Worm (Caenorhabditis elegans) whole organism, L4 larva: Measurements from ENCODE around the gene cutl-12.
A peak's percentile ranks its signal among the peaks of the same experiment; 100 is the strongest.

Source experiments
- T20F7.1 ChIP-seq: fragments of 200-800 bp; sonication (Bioruptor generic); optimal IDR thresholded peaks from 2 replicates; lab custom pipeline; 2018; ENCODE audit warnings: mild to moderate bottlenecking, missing genetic modification characterization, missing compliant biosample characterization
- Y48G9A.11 ChIP-seq: fragments of 200-800 bp; sonication (Bioruptor generic); IDR thresholded peaks from 2 replicates; pipeline ENCODE4 v1.3.6; 2022; ENCODE audit warnings: missing genetic modification reagents, missing genetic modification characterization, missing compliant biosample characterization
- Y5F2A.4 ChIP-seq: fragments of 200-800 bp; sonication (Bioruptor generic); optimal IDR thresholded peaks from 2 replicates; lab custom pipeline; 2018; ENCODE audit warnings: mild to moderate bottlenecking, missing genetic modification characterization, missing compliant biosample characterization
- ZK337.2 ChIP-seq: fragments of 200-800 bp; sonication (Bioruptor generic); IDR thresholded peaks from 2 replicates; pipeline ENCODE4 v1.3.6; 2022; ENCODE audit warnings: missing genetic modification reagents, missing genetic modification characterization, missing compliant biosample characterization
- aha-1 ChIP-seq: fragments of 150-350 bp; peaks from one replicate; lab custom pipeline; 2014; ENCODE audit warnings: missing biosample characterization, missing genetic modification characterization
- ama-1 ChIP-seq: fragments of 150-350 bp; optimal IDR thresholded peaks from 2 replicates; lab custom pipeline; 2014; ENCODE audit warnings: inconsistent platforms, mixed read lengths
- ceh-32 ChIP-seq: sonication (generic microtip); optimal IDR thresholded peaks from 2 replicates; lab custom pipeline; 2016; ENCODE audit warnings: mild to moderate bottlenecking, missing genetic modification characterization, missing compliant biosample characterization; ENCODE audit not compliant: poor library complexity
- ceh-62 ChIP-seq: sonication (generic microtip); optimal IDR thresholded peaks from 2 replicates; lab custom pipeline; 2017; ENCODE audit warnings: missing biosample characterization, missing genetic modification characterization
- cey-2 ChIP-seq: sonication (generic microtip); optimal IDR thresholded peaks from 3 replicates; lab custom pipeline; 2017; ENCODE audit warnings: missing genetic modification characterization, mild to moderate bottlenecking, missing compliant biosample characterization, antibody characterized with exemption, borderline replicate concordance; ENCODE audit not compliant: insufficient read depth
- daf-16 ChIP-seq, 3 experiments: sonication (generic microtip); optimal IDR thresholded peaks; 2 replicates each; lab custom pipeline; 2016 to 2017; ENCODE audit warnings: missing genetic modification characterization in 3 of 3, missing genetic modification reagents in 3 of 3, mild to moderate bottlenecking in 2 of 3, missing compliant biosample characterization in 2 of 3, missing biosample characterization in 1 of 3, moderate library complexity in 1 of 3
- daf-8 ChIP-seq: fragments of 200-800 bp; sonication (Bioruptor generic); IDR thresholded peaks from 2 replicates; pipeline ENCODE4 v1.3.6; 2022; ENCODE audit warnings: missing genetic modification characterization, missing compliant biosample characterization
- dmd-8 ChIP-seq: fragments of 200-800 bp; sonication (Bioruptor generic); IDR thresholded peaks from 2 replicates; pipeline ENCODE4 v1.3.6; 2022; ENCODE audit warnings: missing genetic modification characterization, missing compliant biosample characterization
- dpl-1 ChIP-seq: fragments of 150-350 bp; optimal IDR thresholded peaks from 2 replicates; lab custom pipeline; 2014; ENCODE audit warnings: missing biosample characterization, missing genetic modification reagents, missing genetic modification characterization
- dve-1 ChIP-seq: sonication (generic microtip); optimal IDR thresholded peaks from 2 replicates; lab custom pipeline; 2017; ENCODE audit warnings: antibody characterized with exemption, mild to moderate bottlenecking, missing genetic modification characterization, missing compliant biosample characterization; ENCODE audit not compliant: insufficient read depth
- egl-43 ChIP-seq: fragments of 200-800 bp; sonication (Bioruptor generic); IDR thresholded peaks from 2 replicates; pipeline ENCODE4 v1.3.6; 2022; ENCODE audit warnings: missing genetic modification reagents, missing genetic modification characterization, missing compliant biosample characterization
- fkh-10 ChIP-seq: fragments of 150-350 bp; optimal IDR thresholded peaks from 2 replicates; lab custom pipeline; 2014; ENCODE audit warnings: missing biosample characterization, missing genetic modification reagents, missing genetic modification characterization
- hif-1 ChIP-seq, 2 experiments: sonication (generic microtip); optimal IDR thresholded peaks; 2 replicates each; lab custom pipeline; 2016 to 2017; ENCODE audit warnings: missing compliant biosample characterization in 2 of 2, missing genetic modification characterization in 2 of 2, missing genetic modification reagents in 2 of 2, missing genotype in 2 of 2, mild to moderate bottlenecking in 1 of 2
- hmg-1.1 ChIP-seq: fragments of 200-800 bp; sonication (Bioruptor generic); IDR thresholded peaks from 2 replicates; pipeline ENCODE4 v1.3.6; 2022; ENCODE audit warnings: missing genetic modification reagents, missing genetic modification characterization, missing compliant biosample characterization
- jun-1 ChIP-seq: fragments of 150-350 bp; optimal IDR thresholded peaks from 2 replicates; lab custom pipeline; 2014; ENCODE audit warnings: missing biosample characterization, missing genetic modification reagents, missing genetic modification characterization
- lin-15B ChIP-seq: fragments of 150-350 bp; sonication (generic microtip); optimal IDR thresholded peaks from 3 replicates; lab custom pipeline; 2014; ENCODE audit warnings: missing biosample characterization, missing genetic modification characterization
- lin-29 ChIP-seq: fragments of 200-800 bp; sonication (Bioruptor generic); IDR thresholded peaks from 2 replicates; pipeline ENCODE4 v1.3.6; 2022; ENCODE audit warnings: missing genetic modification reagents, missing genetic modification characterization, missing compliant biosample characterization
- lin-38 ChIP-seq: fragments of 200-800 bp; sonication (Bioruptor generic); IDR thresholded peaks from 2 replicates; pipeline ENCODE4 v1.3.6; 2022; ENCODE audit warnings: missing genetic modification reagents, missing genetic modification characterization, missing compliant biosample characterization
- mdl-1 ChIP-seq, 2 experiments: fragments of 150-350 bp in 1 of 2; sonication (generic microtip) in 1 of 2; optimal IDR thresholded peaks; 2 replicates each; lab custom pipeline; 2014 to 2017; ENCODE audit warnings: missing biosample characterization in 2 of 2, missing genetic modification characterization in 2 of 2
- mes-2 ChIP-seq: sonication (generic microtip); optimal IDR thresholded peaks from 2 replicates; lab custom pipeline; 2016; ENCODE audit warnings: missing genotype, mild to moderate bottlenecking, missing genetic modification characterization, missing compliant biosample characterization; ENCODE audit not compliant: poor library complexity, severe bottlenecking
- mxl-3 ChIP-seq: fragments of 200-800 bp; sonication (Bioruptor generic); optimal IDR thresholded peaks from 2 replicates; lab custom pipeline; 2018; ENCODE audit warnings: mild to moderate bottlenecking, missing genetic modification characterization, missing compliant biosample characterization
- nhr-42 ChIP-seq: fragments of 200-800 bp; sonication (Bioruptor generic); IDR thresholded peaks from 2 replicates; pipeline ENCODE4 v1.3.6; 2022; ENCODE audit warnings: missing genetic modification characterization, missing compliant biosample characterization
- nhr-48 ChIP-seq: sonication (generic microtip); optimal IDR thresholded peaks from 2 replicates; lab custom pipeline; 2016; ENCODE audit warnings: mild to moderate bottlenecking, missing genetic modification characterization, missing compliant biosample characterization
- nhr-76 ChIP-seq: fragments of 150-350 bp; optimal IDR thresholded peaks from 2 replicates; lab custom pipeline; 2014; ENCODE audit warnings: missing biosample characterization, missing genetic modification characterization
- nhr-77 ChIP-seq: fragments of 150-350 bp; optimal IDR thresholded peaks from 2 replicates; lab custom pipeline; 2014; ENCODE audit warnings: missing biosample characterization, missing genetic modification characterization
- pha-4 ChIP-seq, 2 experiments: fragments of 150-350 bp in 1 of 2; fragments of 200-800 bp in 1 of 2; sonication (Bioruptor generic) in 1 of 2; IDR thresholded peaks in 1 of 2; optimal IDR thresholded peaks in 1 of 2; 2 replicates each; pipeline versions ENCODE4 v1.3.6 to Lab custom; 2014 to 2022; ENCODE audit warnings: missing genetic modification characterization in 2 of 2, missing genetic modification reagents in 2 of 2, missing biosample characterization in 1 of 2, missing compliant biosample characterization in 1 of 2
- rbr-2 ChIP-seq: sonication (generic microtip); optimal IDR thresholded peaks from 2 replicates; lab custom pipeline; 2016; ENCODE audit warnings: missing genotype, missing genetic modification characterization, missing compliant biosample characterization
- saeg-2 ChIP-seq: fragments of 200-800 bp; sonication (Bioruptor generic); IDR thresholded peaks from 2 replicates; pipeline ENCODE4 v1.3.6; 2022; ENCODE audit warnings: missing genetic modification reagents, missing genetic modification characterization, missing compliant biosample characterization
- sdz-12 ChIP-seq: fragments of 200-800 bp; sonication (Bioruptor generic); optimal IDR thresholded peaks from 2 replicates; lab custom pipeline; 2018; ENCODE audit warnings: mild to moderate bottlenecking, missing genetic modification characterization, missing compliant biosample characterization
- snpc-1.2 ChIP-seq: fragments of 200-800 bp; sonication (Bioruptor generic); IDR thresholded peaks from 2 replicates; pipeline ENCODE4 v1.3.6; 2022; ENCODE audit warnings: missing genetic modification reagents, missing genetic modification characterization, missing compliant biosample characterization
- tag-97 ChIP-seq: fragments of 200-800 bp; sonication (Bioruptor generic); IDR thresholded peaks from 2 replicates; pipeline ENCODE4 v1.3.6; 2022; ENCODE audit warnings: missing genetic modification characterization, missing compliant biosample characterization
- unc-62 ChIP-seq, 3 experiments: fragments of 150-350 bp in 1 of 3; sonication (generic microtip); optimal IDR thresholded peaks in 2 of 3; peaks in 1 of 3; 1 replicate in 1 of 3; 2 replicates in 2 of 3; lab custom pipeline; 2014 to 2017; ENCODE audit warnings: missing biosample characterization in 3 of 3, missing genetic modification characterization in 3 of 3, missing genetic modification reagents in 3 of 3, missing genotype in 1 of 3
- zfp-2 ChIP-seq: sonication (generic microtip); optimal IDR thresholded peaks from 2 replicates; lab custom pipeline; 2016; ENCODE audit warnings: mild to moderate bottlenecking, missing genetic modification characterization, missing compliant biosample characterization

cutl-12 gene

DNA sequence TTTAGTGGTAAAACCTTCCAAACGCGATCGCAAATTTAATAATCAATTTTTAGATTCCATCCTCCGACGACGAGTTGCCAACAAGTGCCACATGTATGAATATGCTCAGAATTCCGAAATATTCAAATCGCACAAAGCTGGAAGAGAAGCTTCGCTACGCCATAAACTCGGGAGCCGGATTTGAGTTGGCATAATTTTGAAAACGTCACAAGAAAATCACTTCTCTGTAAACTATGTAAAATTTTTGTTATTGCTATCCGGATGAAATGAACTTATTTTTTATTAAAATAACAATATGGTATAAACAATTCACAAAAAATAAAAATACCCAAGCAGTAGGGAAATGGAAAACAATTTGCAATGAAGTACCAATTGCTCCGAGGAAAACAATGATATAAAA, 34.6 kb upstream of the cutl-12 start (continued):
- TF ChIP-seq hif-1 (tag; optimal IDR thresholded peaks at IDR 0.05; lab: Kevin White, UChicago): no peak

DNA sequence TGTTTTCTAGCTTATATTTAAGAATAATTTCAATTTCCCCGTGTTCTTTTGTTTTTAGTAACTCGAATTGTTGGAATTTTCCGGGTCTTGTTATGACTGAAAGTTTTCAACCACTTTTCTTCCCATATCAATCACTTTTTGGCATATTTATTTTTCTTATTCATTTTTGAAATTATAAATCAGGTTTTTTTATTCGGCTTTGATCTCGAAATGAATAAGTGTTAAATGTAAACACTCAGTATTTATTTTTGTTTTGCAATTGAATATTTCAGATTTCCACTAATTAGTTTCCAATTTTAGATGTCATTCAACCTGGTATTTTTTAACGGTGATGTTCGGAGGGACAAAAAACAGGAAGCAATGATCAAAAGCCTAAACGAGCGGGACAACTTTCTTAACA, 30.2 kb upstream of the cutl-12 start, which contains the start of gene etc-1:
Gene etc-1 (plus strand): TSS at position 301 of the 400 bp plus-strand sequence.
- TF ChIP-seq unc-62 (GFP tag; optimal IDR thresholded peaks at IDR 0.05 in 1 of 2; lab: Kevin White, UChicago) (peak in 1 of 2 experiments; percentile 34), unc-62 (tag; optimal IDR thresholded peaks at IDR 0.05; lab: Kevin White, UChicago) (no peak), ama-1 (lab: Kevin White, UChicago) (peak; percentile 11), tag-97 (GFP tag; lab: Robert Waterston, UW) (no peak)

DNA sequence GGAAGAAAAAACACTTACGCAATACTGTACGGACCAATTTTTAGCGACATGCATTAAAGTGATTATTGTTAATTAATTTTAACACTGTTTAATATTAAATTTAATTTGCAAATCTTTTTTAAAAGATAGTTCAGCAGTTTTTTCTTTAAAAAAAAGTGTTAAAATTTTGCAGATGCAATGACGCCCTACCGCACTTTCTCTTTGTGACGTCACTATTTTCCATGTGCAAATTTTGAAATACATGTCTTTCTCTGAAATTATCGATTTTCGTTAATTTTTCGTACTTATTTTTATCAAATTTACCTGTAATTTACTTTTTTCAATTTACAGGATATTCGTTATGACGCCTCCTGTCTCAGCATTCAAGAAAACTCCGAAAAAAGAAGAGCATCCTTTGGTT, 27.3 kb upstream of the cutl-12 start, which contains the start of the genes piga-1 and eif-2Bepsilon:
Gene piga-1 (minus strand): TSS at position 174 of the 400 bp plus-strand sequence.
Gene eif-2Bepsilon (plus strand): TSS at position 331 of the 400 bp plus-strand sequence.
- TF ChIP-seq egl-43 (GFP tag; lab: Robert Waterston, UW) (no peak), fkh-10 (GFP tag; lab: Kevin White, UChicago) (no peak), nhr-77 (tag; lab: Kevin White, UChicago) (peak; percentile 16), lin-38 (GFP tag; lab: Robert Waterston, UW) (peak; percentile 90), dmd-8 (no peak), snpc-1.2 (no peak), Y48G9A.11 (GFP tag; lab: Robert Waterston, UW) (no peak), nhr-42 (GFP tag; lab: Robert Waterston, UW) (no peak), daf-16 (GFP tag; optimal IDR thresholded peaks at IDR 0.05; lab: Kevin White, UChicago) (no peak), daf-16 (tag; optimal IDR thresholded peaks at IDR 0.05; lab: Kevin White, UChicago) (no peak), mes-2 (peak; percentile 53), unc-62 (GFP tag; optimal IDR thresholded peaks at IDR 0.05 in 1 of 2; lab: Kevin White, UChicago) (no peak), unc-62 (tag; optimal IDR thresholded peaks at IDR 0.05; lab: Kevin White, UChicago) (no peak), dve-1 (peak; percentile 22), ceh-32 (no peak), ZK337.2 (GFP tag; lab: Robert Waterston, UW) (no peak), mdl-1 (tag; optimal IDR thresholded peaks at IDR 0.05; lab: Kevin White, UChicago) (peak in 1 of 2 experiments; percentile 75), daf-8 (GFP tag; lab: Robert Waterston, UW) (no peak), zfp-2 (tag; lab: Kevin White, UChicago) (no peak), rbr-2 (tag; lab: Kevin White, UChicago) (peak; percentile 16), nhr-48 (no peak), mxl-3 (GFP tag; lab: Kevin White, UChicago) (peak; percentile 24), T20F7.1 (GFP tag; lab: Kevin White, UChicago) (no peak), sdz-12 (no peak), hmg-1.1 (GFP tag; lab: Robert Waterston, UW) (no peak), Y5F2A.4 (no peak), hif-1 (tag; optimal IDR thresholded peaks at IDR 0.05; lab: Kevin White, UChicago) (peak in 1 of 2 experiments; percentile 3), dpl-1 (GFP tag; lab: Kevin White, UChicago) (peak; percentile 49)
- TF ChIP-seq, all 104 proteins: peak for 9

DNA sequence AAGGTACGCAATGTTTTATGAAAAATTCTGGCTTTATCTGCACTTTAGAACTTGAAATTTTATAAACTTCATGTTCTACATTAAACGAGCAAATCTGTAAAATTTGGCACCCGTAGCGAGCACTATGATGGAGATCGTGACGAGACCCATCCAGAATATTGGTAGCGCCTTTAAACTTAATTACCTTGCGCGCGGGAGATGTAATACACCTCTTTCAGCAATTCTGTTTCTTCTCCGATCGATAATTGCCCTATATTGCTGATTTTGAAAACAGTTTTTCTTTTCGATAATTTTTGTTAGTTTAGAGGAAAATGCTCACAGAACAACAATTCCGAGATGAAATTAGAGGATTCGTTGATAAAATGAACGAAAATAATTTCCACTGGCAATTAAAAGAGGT, 24.5 kb upstream of the cutl-12 start, which contains the start of gene atg-10:
Gene atg-10 (plus strand): TSS at position 301 of the 400 bp plus-strand sequence.
- no peak for TF ChIP-seq saeg-2 (GFP tag; lab: Robert Waterston, UW)
- no peak for TF ChIP-seq aha-1 (tag; lab: Kevin White, UChicago)
- no peak for TF ChIP-seq jun-1 (tag; lab: Kevin White, UChicago)
- TF ChIP-seq unc-62 (GFP tag; optimal IDR thresholded peaks at IDR 0.05 in 1 of 2; lab: Kevin White, UChicago): peak in 1 of 2 experiments; percentile 5
- no peak for TF ChIP-seq unc-62 (tag; optimal IDR thresholded peaks at IDR 0.05; lab: Kevin White, UChicago)
- TF ChIP-seq mdl-1 (tag; optimal IDR thresholded peaks at IDR 0.05; lab: Kevin White, UChicago): no peak
- TF ChIP-seq ceh-62 (tag; lab: Kevin White, UChicago): no peak
- TF ChIP-seq pha-4 (GFP tag; IDR thresholded peaks at IDR 0.05; lab: Robert Waterston, UW): no peak
- TF ChIP-seq pha-4 (tag; optimal IDR thresholded peaks at IDR 0.05; lab: Kevin White, UChicago): no peak
- no peak for TF ChIP-seq lin-29 (GFP tag; lab: Robert Waterston, UW)
- no peak for TF ChIP-seq nhr-76 (tag; lab: Kevin White, UChicago)
- peak; percentile 43 for TF ChIP-seq ama-1 (lab: Kevin White, UChicago)
- no peak for TF ChIP-seq cey-2 (tag; lab: Kevin White, UChicago)
- no peak for TF ChIP-seq lin-15B
